Fruit fly (Drosophila melanogaster) whole organism, wandering third instar larva: ENCODE data around the gene Orc2.

Experiments
- Abd-B ChIP-seq: fragments of >200 bp; optimal IDR thresholded peaks from 2 replicates; lab custom pipeline; 2017; ENCODE audit warnings: missing biosample characterization, missing genetic modification characterization
- CG32264 ChIP-seq: fragments of 200-800 bp; sonication (Bioruptor generic); optimal IDR thresholded peaks from 2 replicates; lab custom pipeline; 2016; ENCODE audit warnings: missing biosample characterization, missing genetic modification characterization
- CG9705 ChIP-seq: fragments of 200-800 bp; sonication (Bioruptor generic); optimal IDR thresholded peaks from 2 replicates; lab custom pipeline; 2018; ENCODE audit warnings: missing biosample characterization, mild to moderate bottlenecking, missing genetic modification characterization
- CrebA ChIP-seq: fragments of 200-800 bp; sonication (Bioruptor generic); optimal IDR thresholded peaks from 2 replicates; lab custom pipeline; 2016; ENCODE audit warnings: missing biosample characterization, mild to moderate bottlenecking, missing genetic modification characterization, borderline replicate concordance
- Dfd ChIP-seq: fragments of >200 bp; optimal IDR thresholded peaks from 2 replicates; lab custom pipeline; 2017; ENCODE audit warnings: missing biosample characterization, missing genetic modification characterization
- Dif ChIP-seq: fragments of 200-275, 200-300 bp; sonication (Bioruptor generic); optimal IDR thresholded peaks from 2 replicates; lab custom pipeline; 2018; ENCODE audit warnings: missing biosample characterization, missing genetic modification characterization; ENCODE audit not compliant: partially characterized antibody
- GATAd ChIP-seq: sonication (Bioruptor generic); optimal IDR thresholded peaks from 2 replicates; lab custom pipeline; 2016; ENCODE audit warnings: missing biosample characterization, missing genetic modification characterization
- HLH106 ChIP-seq: fragments of 200-800 bp; optimal IDR thresholded peaks from 3 replicates; lab custom pipeline; 2019; ENCODE audit warnings: missing biosample characterization, mild to moderate bottlenecking, missing genetic modification characterization, moderate library complexity
- Hnf4 ChIP-seq: fragments of 200-800 bp; sonication (Bioruptor generic); optimal IDR thresholded peaks from 2 replicates; lab custom pipeline; 2016; ENCODE audit warnings: missing biosample characterization, mild to moderate bottlenecking, missing genetic modification characterization
- Hr78 ChIP-seq: fragments of >200 bp; optimal IDR thresholded peaks from 2 replicates; lab custom pipeline; 2017; ENCODE audit warnings: missing biosample characterization, missing genetic modification characterization
- Hr83 ChIP-seq: fragments of 200-300 bp; sonication (Bioruptor generic); optimal IDR thresholded peaks from 2 replicates; lab custom pipeline; 2016; ENCODE audit warnings: missing biosample characterization, mild to moderate bottlenecking, missing genetic modification characterization, moderate library complexity; ENCODE audit not compliant: poor library complexity, severe bottlenecking
- Mio ChIP-seq: sonication (Bioruptor generic); optimal IDR thresholded peaks from 2 replicates; lab custom pipeline; 2016; ENCODE audit warnings: missing biosample characterization, missing genetic modification characterization
- Myc ChIP-seq: fragments of >200 bp; optimal IDR thresholded peaks from 2 replicates; lab custom pipeline; 2017
- N ChIP-seq: fragments of >200 bp; optimal IDR thresholded peaks from 2 replicates; lab custom pipeline; 2018; ENCODE audit warnings: missing biosample characterization, missing external identifiers, missing genetic modification characterization
- OdsH ChIP-seq: fragments of 200-800 bp; sonication (Bioruptor generic); optimal IDR thresholded peaks from 2 replicates; lab custom pipeline; 2016; ENCODE audit warnings: missing biosample characterization, mild to moderate bottlenecking, missing genetic modification characterization
- Rel ChIP-seq, 2 experiments: fragments of 200-800 bp; sonication (Bioruptor generic) in 1 of 2; optimal IDR thresholded peaks; 2 replicates in 1 of 2; 3 replicates in 1 of 2; lab custom pipeline; 2016 to 2019; ENCODE audit warnings: mild to moderate bottlenecking in 2 of 2, missing biosample characterization in 2 of 2, missing genetic modification characterization in 2 of 2, moderate library complexity in 1 of 2
- Sp1 ChIP-seq: fragments of 200-800 bp; sonication (Bioruptor generic); optimal IDR thresholded peaks from 3 replicates; lab custom pipeline; 2019; ENCODE audit warnings: missing biosample characterization, mild to moderate bottlenecking, missing genetic modification characterization, moderate library complexity
- Vsx2 ChIP-seq: fragments of 200-300, 225-300 bp; sonication (Bioruptor generic); optimal IDR thresholded peaks from 2 replicates; lab custom pipeline; 2018; ENCODE audit warnings: missing biosample characterization, missing genetic modification characterization; ENCODE audit not compliant: partially characterized antibody
- br ChIP-seq: fragments of 200-800 bp; sonication (Bioruptor generic); optimal IDR thresholded peaks from 2 replicates; lab custom pipeline; 2016; ENCODE audit warnings: missing biosample characterization, missing genetic modification characterization
- brk ChIP-seq: fragments of 200-800 bp; sonication (Bioruptor generic); optimal IDR thresholded peaks from 2 replicates; lab custom pipeline; 2016; ENCODE audit warnings: missing biosample characterization, mild to moderate bottlenecking, missing genetic modification characterization
- dl ChIP-seq, 2 experiments: fragments of 175-275, 200-275 bp in 1 of 2; fragments of 200-275 bp in 1 of 2; sonication (Bioruptor generic); optimal IDR thresholded peaks; lab custom pipeline; 2018; ENCODE audit warnings: mild to moderate bottlenecking in 2 of 2, missing biosample characterization in 2 of 2, missing genetic modification characterization in 2 of 2, moderate library complexity in 2 of 2; ENCODE audit not compliant: partially characterized antibody in 2 of 2, insufficient read depth in 1 of 2
- dmrt93B ChIP-seq: fragments of 200-800 bp; sonication (Bioruptor generic); optimal IDR thresholded peaks from 2 replicates; lab custom pipeline; 2018; ENCODE audit warnings: missing biosample characterization, mild to moderate bottlenecking, missing genetic modification characterization
- dsf ChIP-seq: sonication (Bioruptor generic); optimal IDR thresholded peaks from 2 replicates; lab custom pipeline; 2016; ENCODE audit warnings: missing biosample characterization, missing genetic modification characterization, borderline replicate concordance
- ey ChIP-seq: fragments of 200-800 bp; sonication (Bioruptor generic); optimal IDR thresholded peaks from 2 replicates; lab custom pipeline; 2016; ENCODE audit warnings: missing biosample characterization, missing genetic modification characterization
- foxo ChIP-seq, 2 experiments: fragments of 200-800 bp; sonication (Bioruptor generic); optimal IDR thresholded peaks; 2 replicates in 1 of 2; 3 replicates in 1 of 2; lab custom pipeline; 2016 to 2017; ENCODE audit warnings: missing biosample characterization in 2 of 2, missing genetic modification characterization in 2 of 2
- fru ChIP-seq: fragments of 200-800 bp; sonication (Bioruptor generic); optimal IDR thresholded peaks from 3 replicates; lab custom pipeline; 2016; ENCODE audit warnings: missing biosample characterization, mild to moderate bottlenecking, missing genetic modification characterization
- h ChIP-seq: fragments of 200-800 bp; sonication (Bioruptor generic); optimal IDR thresholded peaks from 3 replicates; lab custom pipeline; 2016; ENCODE audit warnings: missing biosample characterization, mild to moderate bottlenecking, missing genetic modification characterization
- jim ChIP-seq: fragments of 175-275, 200-325 bp; sonication (Bioruptor generic); optimal IDR thresholded peaks from 2 replicates; lab custom pipeline; 2016; ENCODE audit warnings: missing biosample characterization, mild to moderate bottlenecking, missing genetic modification characterization
- lola ChIP-seq: fragments of >200 bp; optimal IDR thresholded peaks from 2 replicates; lab custom pipeline; 2017; ENCODE audit warnings: missing biosample characterization, missing genetic modification characterization
- pan ChIP-seq: fragments of >200 bp; optimal IDR thresholded peaks from 2 replicates; lab custom pipeline; 2017
- psq ChIP-seq: fragments of 200-800 bp; sonication (Bioruptor generic); optimal IDR thresholded peaks from 3 replicates; lab custom pipeline; 2017; ENCODE audit warnings: missing biosample characterization, mild to moderate bottlenecking, missing genetic modification characterization, moderate library complexity
- rgr ChIP-seq: fragments of 200-800 bp; sonication (Bioruptor generic); optimal IDR thresholded peaks from 3 replicates; lab custom pipeline; 2016; ENCODE audit warnings: missing biosample characterization, mild to moderate bottlenecking, missing genetic modification characterization
- sage ChIP-seq: fragments of 200-800 bp; sonication (Bioruptor generic); optimal IDR thresholded peaks from 2 replicates; lab custom pipeline; 2016; ENCODE audit warnings: missing biosample characterization, mild to moderate bottlenecking, missing genetic modification characterization
- sv ChIP-seq: fragments of 200-800 bp; sonication (Bioruptor generic); optimal IDR thresholded peaks from 3 replicates; lab custom pipeline; 2016; ENCODE audit warnings: missing biosample characterization, missing genetic modification characterization
- tai ChIP-seq: sonication (Bioruptor generic); optimal IDR thresholded peaks from 2 replicates; lab custom pipeline; 2016; ENCODE audit warnings: missing biosample characterization, missing genetic modification characterization
- usp ChIP-seq: fragments of >200 bp; optimal IDR thresholded peaks from 2 replicates; lab custom pipeline; 2017; ENCODE audit warnings: missing biosample characterization, missing genetic modification characterization
- woc ChIP-seq: sonication (Bioruptor generic); optimal IDR thresholded peaks from 2 replicates; lab custom pipeline; 2016; ENCODE audit warnings: missing biosample characterization, mild to moderate bottlenecking, missing genetic modification characterization

The Orc2 gene

dm6 chr3R:13978078-13978559 is 13.4 kb downstream of the Orc2 start:
- no peak for TF ChIP-seq CG9705
- TF ChIP-seq GATAd: no peak
- TF ChIP-seq, all 38 proteins: peak for 0

- TF ChIP-seq Hr83 (GFP tag; lab: Kevin White, UChicago) (no peak), br (GFP tag; lab: Kevin White, UChicago) (no peak), Myc (lab: Kevin White, UChicago) (no peak), dsf (GFP tag; lab: Kevin White, UChicago) (no peak), HLH106 (no peak), foxo (GFP tag; optimal IDR thresholded peaks at IDR 0.05; lab: Kevin White, UChicago) (no peak), lola (GFP tag; lab: Kevin White, UChicago) (no peak), rgr (GFP tag; lab: Kevin White, UChicago) (no peak), pan (lab: Kevin White, UChicago) (no peak)
These were observed 16.3 kb downstream of the Orc2 start for dm6 chr3R:13980956-13981355.

- TF ChIP-seq usp (no peak), Dfd (GFP tag; lab: Kevin White, UChicago) (peak; percentile 83), fru (GFP tag; lab: Kevin White, UChicago) (no peak), dl (GFP tag; optimal IDR thresholded peaks at IDR 0.05; lab: Kevin White, UChicago; ENCODE audit: insufficient read depth in 1 of 2, partially characterized antibody in 2 of 2) (no peak), Hr83 (GFP tag; lab: Kevin White, UChicago) (no peak), HLH106 (no peak), Dif (no peak)
These were observed 16.9 kb downstream of the Orc2 start for dm6 chr3R:13981584-13981983.

- TF ChIP-seq Dfd (GFP tag; lab: Kevin White, UChicago) (peak; percentile 74), CG9705 (no peak)
These were observed 17.7 kb downstream of the Orc2 start for dm6 chr3R:13982298-13982846.

- TF ChIP-seq brk (GFP tag; lab: Kevin White, UChicago) (peak; percentile 63), Mio (GFP tag; lab: Kevin White, UChicago) (peak; percentile 47), GATAd (no peak), usp (no peak), br (GFP tag; lab: Kevin White, UChicago) (peak; percentile 96), Sp1 (peak; percentile 92), h (GFP tag; lab: Kevin White, UChicago) (peak; percentile 97), Hnf4 (GFP tag; lab: Kevin White, UChicago) (peak; percentile 82), Rel (GFP tag; optimal IDR thresholded peaks at IDR 0.05; lab: Kevin White, UChicago) (no peak), Rel (tag; optimal IDR thresholded peaks at IDR 0.05; lab: Kevin White, UChicago) (peak; percentile 77), CG9705 (peak; percentile 68), lola (GFP tag; lab: Kevin White, UChicago) (no peak), Abd-B (no peak), pan (lab: Kevin White, UChicago) (peak; percentile 86), psq (peak; percentile 93), sv (GFP tag; lab: Kevin White, UChicago) (peak; percentile 61), sage (GFP tag; lab: Kevin White, UChicago) (peak; percentile 75), jim (no peak), Dif (peak; percentile 97), Hr78 (GFP tag; lab: Kevin White, UChicago) (no peak), CG32264 (GFP tag; lab: Kevin White, UChicago) (peak; percentile 76), Hr83 (GFP tag; lab: Kevin White, UChicago) (peak; percentile 13), dmrt93B (peak; percentile 90), CrebA (GFP tag; lab: Kevin White, UChicago) (peak; percentile 84), Myc (lab: Kevin White, UChicago) (no peak), dsf (GFP tag; lab: Kevin White, UChicago) (peak; percentile 71), rgr (GFP tag; lab: Kevin White, UChicago) (peak; percentile 96), ey (GFP tag; lab: Kevin White, UChicago) (peak; percentile 97), fru (GFP tag; lab: Kevin White, UChicago) (peak; percentile 98), woc (GFP tag; lab: Kevin White, UChicago) (peak; percentile 99), Dfd (GFP tag; lab: Kevin White, UChicago) (no peak), OdsH (GFP tag; lab: Kevin White, UChicago) (peak; percentile 96), Vsx2 (GFP tag; lab: Kevin White, UChicago) (peak; percentile 95), tai (GFP tag; lab: Kevin White, UChicago) (peak; percentile 84), N (GFP tag; lab: Kevin White, UChicago) (no peak)
These were observed 18.8 kb downstream of the Orc2 start for dm6 chr3R:13983272-13984032.
